Worm (Caenorhabditis elegans) whole organism, early embryonic: Measurements from ENCODE around the gene ZK546.2.
A peak's percentile ranks its signal among the peaks of the same experiment; 100 is the strongest.

Experiments used
- B0310.2 ChIP-seq: sonication (generic microtip); optimal IDR thresholded peaks from 2 replicates; lab custom pipeline; 2016; ENCODE audit warnings: mild to moderate bottlenecking, missing genetic modification characterization, missing compliant biosample characterization
- F13C5.2 ChIP-seq: sonication (generic microtip); optimal IDR thresholded peaks from 2 replicates; lab custom pipeline; 2017; ENCODE audit warnings: mild to moderate bottlenecking, missing genetic modification characterization, inconsistent platforms, missing compliant biosample characterization
- aly-1 ChIP-seq: sonication (generic microtip); optimal IDR thresholded peaks from 2 replicates; lab custom pipeline; 2016; ENCODE audit warnings: missing genetic modification characterization, missing compliant biosample characterization
- ama-1 ChIP-seq: fragments of 150-350 bp; optimal IDR thresholded peaks from 2 replicates; lab custom pipeline; 2014
- ceh-13 ChIP-seq: fragments of 200-800 bp; sonication (Bioruptor generic); optimal IDR thresholded peaks from 2 replicates; lab custom pipeline; 2018; ENCODE audit warnings: mild to moderate bottlenecking, missing genetic modification characterization, missing compliant biosample characterization
- ceh-36 ChIP-seq: sonication (generic microtip); optimal IDR thresholded peaks from 2 replicates; lab custom pipeline; 2016; ENCODE audit warnings: missing genetic modification characterization, inconsistent platforms, missing compliant biosample characterization
- ets-7 ChIP-seq: sonication (generic microtip); optimal IDR thresholded peaks from 2 replicates; lab custom pipeline; 2016; ENCODE audit warnings: missing genotype, missing genetic modification characterization, missing compliant biosample characterization
- flt-1 ChIP-seq: fragments of 200-800 bp; sonication (Bioruptor generic); IDR thresholded peaks from 2 replicates; pipeline ENCODE4 v1.3.6; 2022; ENCODE audit warnings: missing genetic modification characterization, missing compliant biosample characterization
- hmbx-1 ChIP-seq: sonication (generic microtip); optimal IDR thresholded peaks from 2 replicates; lab custom pipeline; 2016; ENCODE audit warnings: mild to moderate bottlenecking, missing genetic modification characterization, missing compliant biosample characterization
- hmg-4 ChIP-seq: fragments of 200-800 bp; sonication (Bioruptor generic); optimal IDR thresholded peaks from 2 replicates; lab custom pipeline; 2018; ENCODE audit warnings: mild to moderate bottlenecking, missing genetic modification characterization, missing compliant biosample characterization
- hnd-1 ChIP-seq: sonication (generic microtip); optimal IDR thresholded peaks from 2 replicates; lab custom pipeline; 2016; ENCODE audit warnings: missing genetic modification characterization, missing compliant biosample characterization
- pes-1 ChIP-seq: fragments of 200-800 bp; sonication (Bioruptor generic); IDR thresholded peaks from 2 replicates; pipeline ENCODE4 v1.3.6; 2022; ENCODE audit warnings: missing genetic modification reagents, missing genetic modification characterization, missing compliant biosample characterization
- scrt-1 ChIP-seq: fragments of 200-800 bp; sonication (Bioruptor generic); IDR thresholded peaks from 2 replicates; pipeline ENCODE4 v1.3.6; 2022; ENCODE audit warnings: missing genetic modification characterization, missing compliant biosample characterization
- sea-1 ChIP-seq: fragments of 200-800 bp; sonication (Bioruptor generic); conservative IDR thresholded peaks from 2 replicates; pipeline ENCODE4 v1.3.6; 2022; ENCODE audit warnings: missing genetic modification characterization, missing compliant biosample characterization
- tbx-11 ChIP-seq: fragments of 200-800 bp; sonication (Bioruptor generic); IDR thresholded peaks from 2 replicates; pipeline ENCODE4 v1.3.6; 2022; ENCODE audit warnings: missing genetic modification characterization, missing compliant biosample characterization
- tbx-37 ChIP-seq: fragments of 200-800 bp; sonication (Bioruptor generic); conservative IDR thresholded peaks from 2 replicates; pipeline ENCODE4 v1.3.6; 2022; ENCODE audit warnings: missing genetic modification reagents, missing genetic modification characterization, missing compliant biosample characterization
- tra-4 ChIP-seq: sonication (generic microtip); optimal IDR thresholded peaks from 2 replicates; lab custom pipeline; 2017; ENCODE audit warnings: missing genetic modification characterization, missing compliant biosample characterization

ZK546.2 gene

ce11 chrII:4992977-4993376, 47.1 kb downstream of the ZK546.2 start, which contains the start of gene pigb-1:
Gene pigb-1, minus strand, starts transcription at chrII:4993077.
- no peak for TF ChIP-seq hmbx-1 (tag; lab: Kevin White, UChicago)
- no peak for TF ChIP-seq scrt-1 (GFP tag; lab: Robert Waterston, UW)
- no peak for TF ChIP-seq ceh-36
- no peak for TF ChIP-seq tbx-11 (GFP tag; lab: Robert Waterston, UW)
- no peak for TF ChIP-seq F13C5.2
- no peak for TF ChIP-seq tra-4
- TF ChIP-seq aly-1, result no peak
- TF ChIP-seq sea-1 (GFP tag; lab: Robert Waterston, UW), result no peak
- TF ChIP-seq ets-7, result no peak
- TF ChIP-seq tbx-37, result no peak
- TF ChIP-seq hmg-4 (GFP tag; lab: Kevin White, UChicago), result no peak
- TF ChIP-seq hnd-1 (tag; lab: Kevin White, UChicago), result no peak
- TF ChIP-seq B0310.2 (tag; lab: Kevin White, UChicago), result no peak
- no peak for TF ChIP-seq ama-1 (lab: Kevin White, UChicago)
- no peak for TF ChIP-seq pes-1 (GFP tag; lab: Robert Waterston, UW)
- TF ChIP-seq ceh-13 (GFP tag; lab: Kevin White, UChicago), result no peak
- TF ChIP-seq flt-1 (GFP tag; lab: Robert Waterston, UW), result no peak

- TF ChIP-seq pes-1 (GFP tag; lab: Robert Waterston, UW), result 0 out of 2 replicates have a peak, but pooled peaks have one; percentile 37
- no peak for TF ChIP-seq hmg-4 (GFP tag; lab: Kevin White, UChicago)
Measured at ce11 chrII:4993530-4994192, 47.8 kb downstream of the ZK546.2 start, which contains the start of the genes eif-1 and vps-24. Gene eif-1, minus strand, starts transcription at chrII:4993580. Gene vps-24, plus strand, starts transcription at chrII:4993998.

- no peak for TF ChIP-seq hmg-4 (GFP tag; lab: Kevin White, UChicago)
- no peak for TF ChIP-seq ceh-36
Measured at ce11 chrII:4994939-4995338, 49.1 kb downstream of the ZK546.2 start, which contains the start of gene rnh-1.0. Gene rnh-1.0, plus strand, starts transcription at chrII:4995327.
